Fruit fly (Drosophila melanogaster) whole organism, embryonic: ENCODE measurements around the gene eIF3h.

Experiments used
- Abd-B ChIP-seq: fragments of 200-800 bp; sonication (Bioruptor generic); optimal IDR thresholded peaks from 2 replicates; lab custom pipeline; 2018; ENCODE audit warnings: missing biosample characterization, mild to moderate bottlenecking, missing genetic modification characterization, moderate library complexity
- Antp ChIP-seq: fragments of 200-800 bp; sonication (Bioruptor generic); optimal IDR thresholded peaks from 3 replicates; lab custom pipeline; 2016; ENCODE audit warnings: missing biosample characterization, missing genetic modification characterization
- CG10979 ChIP-seq: fragments of 200-800 bp; sonication (Bioruptor generic); optimal IDR thresholded peaks from 2 replicates; lab custom pipeline; 2018; ENCODE audit warnings: missing biosample characterization, mild to moderate bottlenecking, missing genetic modification characterization, moderate library complexity
- CG11723 ChIP-seq: fragments of 200-800 bp; sonication (Bioruptor generic); optimal IDR thresholded peaks from 2 replicates; lab custom pipeline; 2017; ENCODE audit warnings: missing biosample characterization, mild to moderate bottlenecking, missing genetic modification characterization
- CG13424 ChIP-seq: fragments of 200-800 bp; sonication (Bioruptor generic); optimal IDR thresholded peaks from 2 replicates; lab custom pipeline; 2019; ENCODE audit warnings: missing biosample characterization, mild to moderate bottlenecking, missing genetic modification characterization, moderate library complexity
- CG18599 ChIP-seq: fragments of 200-800 bp; sonication (Bioruptor generic); optimal IDR thresholded peaks from 3 replicates; lab custom pipeline; 2017; ENCODE audit warnings: missing biosample characterization, missing genetic modification characterization, mild to moderate bottlenecking, moderate library complexity, missing genetic modification reagents
- CG18619 ChIP-seq: fragments of 200-800 bp; sonication (Bioruptor generic); optimal IDR thresholded peaks from 3 replicates; lab custom pipeline; 2017; ENCODE audit warnings: missing biosample characterization, mild to moderate bottlenecking, missing genetic modification characterization
- CG2875 ChIP-seq: fragments of 200-800 bp; sonication (Bioruptor generic); optimal IDR thresholded peaks from 2 replicates; lab custom pipeline; 2017; ENCODE audit warnings: missing biosample characterization, mild to moderate bottlenecking, missing genetic modification characterization, missing genetic modification reagents
- CG3163 ChIP-seq: fragments of 200-800 bp; sonication (Bioruptor generic); optimal IDR thresholded peaks from 3 replicates; lab custom pipeline; 2016; ENCODE audit warnings: missing biosample characterization, missing genetic modification characterization
- CG32767 ChIP-seq: fragments of 200-800 bp; sonication (Bioruptor generic); IDR thresholded peaks from 2 replicates; pipeline ENCODE4 v1.3.6; 2022; ENCODE audit warnings: missing biosample characterization, missing genetic modification characterization
- CG34376 ChIP-seq: fragments of 200-800 bp; sonication (Bioruptor generic); optimal IDR thresholded peaks from 2 replicates; lab custom pipeline; 2018; ENCODE audit warnings: missing biosample characterization, mild to moderate bottlenecking, missing genetic modification characterization
- CG3995 ChIP-seq: fragments of 200-800 bp; sonication (Bioruptor generic); optimal IDR thresholded peaks from 3 replicates; lab custom pipeline; 2016; ENCODE audit warnings: missing biosample characterization, missing genetic modification characterization
- CG4328 ChIP-seq: fragments of 200-800 bp; sonication (Bioruptor generic); optimal IDR thresholded peaks from 3 replicates; lab custom pipeline; 2017; ENCODE audit warnings: missing biosample characterization, missing genetic modification reagents, missing genetic modification characterization
- CG4360 ChIP-seq: fragments of 200-800 bp; sonication (Bioruptor generic); IDR thresholded peaks from 2 replicates; pipeline ENCODE4 v1.3.6; 2022; ENCODE audit warnings: missing biosample characterization, missing genetic modification characterization
- CG5245 ChIP-seq: fragments of 200-800 bp; sonication (Bioruptor generic); optimal IDR thresholded peaks from 3 replicates; lab custom pipeline; 2016; ENCODE audit warnings: missing biosample characterization, missing genetic modification characterization
- CG6683 ChIP-seq: fragments of 200-800 bp; sonication (Bioruptor generic); optimal IDR thresholded peaks from 2 replicates; lab custom pipeline; 2017; ENCODE audit warnings: missing biosample characterization, mild to moderate bottlenecking, missing genetic modification characterization, missing genetic modification reagents
- CG8478 ChIP-seq: fragments of >200 bp; optimal IDR thresholded peaks from 2 replicates; lab custom pipeline; 2018
- CG9876 ChIP-seq: fragments of 200-800 bp; sonication (Bioruptor generic); optimal IDR thresholded peaks from 2 replicates; lab custom pipeline; 2016; ENCODE audit warnings: missing biosample characterization, missing genetic modification characterization
- D ChIP-seq, 2 experiments: fragments of 200-800 bp in 1 of 2; fragments of >200 bp in 1 of 2; sonication (Bioruptor generic) in 1 of 2; optimal IDR thresholded peaks; 2 replicates in 1 of 2; 3 replicates in 1 of 2; lab custom pipeline; 2017; ENCODE audit warnings: mild to moderate bottlenecking in 1 of 2, missing biosample characterization in 1 of 2, missing genetic modification characterization in 1 of 2, missing genetic modification reagents in 1 of 2
- Dbx ChIP-seq: fragments of 200-800 bp; sonication (Bioruptor generic); IDR thresholded peaks from 3 replicates; pipeline ENCODE4 v1.3.6; 2022; ENCODE audit warnings: missing biosample characterization, missing genetic modification characterization
- Dll ChIP-seq: fragments of 200-800 bp; sonication (Bioruptor generic); IDR thresholded peaks from 4 replicates; pipeline ENCODE4 v1.3.6; 2022; ENCODE audit warnings: missing biosample characterization, missing genetic modification characterization; ENCODE audit not compliant: partially characterized antibody
- Ets65A ChIP-seq: fragments of 200-800 bp; sonication (Bioruptor generic); peaks from one replicate; lab custom pipeline; 2016; ENCODE audit warnings: missing biosample characterization, missing genetic modification characterization
- Fer1 ChIP-seq: fragments of 200-800 bp; sonication (Bioruptor generic); optimal IDR thresholded peaks from 2 replicates; lab custom pipeline; 2017; ENCODE audit warnings: missing biosample characterization, mild to moderate bottlenecking, missing genetic modification characterization
- Gug ChIP-seq: fragments of 200-800 bp; sonication (Bioruptor generic); IDR thresholded peaks from 4 replicates; pipeline ENCODE4 v1.3.6; 2022; ENCODE audit warnings: missing biosample characterization, missing genetic modification characterization
- Hr3 ChIP-seq: fragments of 200-800 bp; sonication (Bioruptor generic); optimal IDR thresholded peaks from 3 replicates; lab custom pipeline; 2016; ENCODE audit warnings: missing biosample characterization, missing genetic modification characterization
- Meics ChIP-seq: fragments of 200-800 bp; sonication (Bioruptor generic); optimal IDR thresholded peaks from 2 replicates; lab custom pipeline; 2017; ENCODE audit warnings: missing biosample characterization, mild to moderate bottlenecking, missing genetic modification characterization
- NfI ChIP-seq: fragments of 200-800 bp; sonication (Bioruptor generic); optimal IDR thresholded peaks from 3 replicates; lab custom pipeline; 2018; ENCODE audit warnings: missing biosample characterization, mild to moderate bottlenecking, missing genetic modification characterization, moderate library complexity
- Oli ChIP-seq: fragments of 200-800 bp; sonication (Bioruptor generic); optimal IDR thresholded peaks from 2 replicates; lab custom pipeline; 2018; ENCODE audit warnings: missing biosample characterization, mild to moderate bottlenecking, missing genetic modification characterization, moderate library complexity
- Stat92E ChIP-seq, 3 experiments: fragments of >200 bp in 2 of 3; fragments of 200-800 bp in 1 of 3; sonication (Bioruptor generic) in 1 of 3; optimal IDR thresholded peaks; 2 replicates each; lab custom pipeline; 2017 to 2019; ENCODE audit warnings: missing biosample characterization in 3 of 3, missing genetic modification characterization in 3 of 3, mild to moderate bottlenecking in 1 of 3, moderate library complexity in 1 of 3
- abd-A ChIP-seq: fragments of 200-800 bp; sonication (Bioruptor generic); optimal IDR thresholded peaks from 3 replicates; lab custom pipeline; 2019; ENCODE audit warnings: missing biosample characterization, mild to moderate bottlenecking, missing genetic modification characterization, moderate library complexity
- ase ChIP-seq: fragments of 200-800 bp; sonication (Bioruptor generic); IDR thresholded peaks from 3 replicates; pipeline ENCODE4 v1.3.6; 2022; ENCODE audit warnings: missing biosample characterization, missing genetic modification characterization
- bbx ChIP-seq: fragments of 200-800 bp; sonication (Bioruptor generic); IDR thresholded peaks from 2 replicates; pipeline ENCODE4 v1.3.6; 2022; ENCODE audit warnings: missing biosample characterization, missing genetic modification characterization; ENCODE audit not compliant: partially characterized antibody
- bcd ChIP-seq: fragments of 200-800 bp; sonication (Bioruptor generic); optimal IDR thresholded peaks from 2 replicates; lab custom pipeline; 2017; ENCODE audit warnings: missing biosample characterization, mild to moderate bottlenecking, missing genetic modification characterization
- chn ChIP-seq: fragments of 200-800 bp; sonication (Bioruptor generic); optimal IDR thresholded peaks from 2 replicates; lab custom pipeline; 2016; ENCODE audit warnings: missing biosample characterization, missing genetic modification characterization
- crp ChIP-seq, 2 experiments: fragments of 200-800 bp; sonication (Bioruptor generic); optimal IDR thresholded peaks; 2 replicates in 1 of 2; 3 replicates in 1 of 2; lab custom pipeline; 2017; ENCODE audit warnings: missing biosample characterization in 2 of 2, missing genetic modification characterization in 2 of 2, mild to moderate bottlenecking in 1 of 2, moderate library complexity in 1 of 2
- en ChIP-seq: fragments of 200-800 bp; sonication (Bioruptor generic); optimal IDR thresholded peaks from 2 replicates; lab custom pipeline; 2016; ENCODE audit warnings: missing biosample characterization, missing genetic modification characterization
- gfzf ChIP-seq: fragments of 200-800 bp; sonication (Bioruptor generic); optimal IDR thresholded peaks from 2 replicates; lab custom pipeline; 2016; ENCODE audit warnings: missing biosample characterization, mild to moderate bottlenecking, missing genetic modification characterization, moderate library complexity
- jumu ChIP-seq: fragments of 200-800 bp; sonication (Bioruptor generic); optimal IDR thresholded peaks from 3 replicates; lab custom pipeline; 2016; ENCODE audit warnings: missing biosample characterization, missing genetic modification characterization
- knrl ChIP-seq: fragments of 200-800 bp; sonication (Bioruptor generic); IDR thresholded peaks from 3 replicates; pipeline ENCODE4 v1.3.6; 2022; ENCODE audit warnings: missing biosample characterization, missing genetic modification characterization; ENCODE audit not compliant: partially characterized antibody
- mld ChIP-seq: fragments of 200-800 bp; sonication (Bioruptor generic); IDR thresholded peaks from 3 replicates; pipeline ENCODE4 v1.3.6; 2022; ENCODE audit warnings: missing biosample characterization, missing genetic modification characterization; ENCODE audit not compliant: partially characterized antibody
- oc ChIP-seq: fragments of 200-800 bp; sonication (Bioruptor generic); optimal IDR thresholded peaks from 2 replicates; lab custom pipeline; 2018; ENCODE audit warnings: missing biosample characterization, mild to moderate bottlenecking, missing genetic modification characterization, moderate library complexity
- pnt ChIP-seq: fragments of 200-800 bp; sonication (Bioruptor generic); optimal IDR thresholded peaks from 3 replicates; lab custom pipeline; 2016; ENCODE audit warnings: missing biosample characterization, missing genetic modification characterization
- rib ChIP-seq: fragments of 200-800 bp; sonication (Bioruptor generic); IDR thresholded peaks from 2 replicates; pipeline ENCODE4 v1.3.6; 2022; ENCODE audit warnings: missing biosample characterization, missing genetic modification characterization
- run ChIP-seq: fragments of 200-800 bp; sonication (Bioruptor generic); optimal IDR thresholded peaks from 3 replicates; lab custom pipeline; 2018; ENCODE audit warnings: missing biosample characterization, mild to moderate bottlenecking, missing genetic modification characterization
- sima ChIP-seq: fragments of 200-800 bp; sonication (Bioruptor generic); optimal IDR thresholded peaks from 2 replicates; lab custom pipeline; 2016; ENCODE audit warnings: missing biosample characterization, missing genetic modification characterization
- tll ChIP-seq, 2 experiments: fragments of 200-800 bp in 1 of 2; fragments of >200 bp in 1 of 2; sonication (Bioruptor generic) in 1 of 2; optimal IDR thresholded peaks; 2 replicates each; lab custom pipeline; 2017 to 2019; ENCODE audit warnings: missing biosample characterization in 2 of 2, missing genetic modification characterization in 2 of 2, mild to moderate bottlenecking in 1 of 2, moderate library complexity in 1 of 2
- unpg ChIP-seq: fragments of 200-800 bp; sonication (Bioruptor generic); optimal IDR thresholded peaks from 3 replicates; lab custom pipeline; 2018; ENCODE audit warnings: missing biosample characterization, mild to moderate bottlenecking, missing genetic modification characterization, moderate library complexity
- vvl ChIP-seq: fragments of 200-800 bp; sonication (Bioruptor generic); IDR thresholded peaks from 2 replicates; pipeline ENCODE4 v1.3.6; 2022; ENCODE audit warnings: missing biosample characterization, missing genetic modification characterization
- zen ChIP-seq: fragments of 200-800 bp; sonication (Bioruptor generic); optimal IDR thresholded peaks from 3 replicates; lab custom pipeline; 2018; ENCODE audit warnings: missing biosample characterization, mild to moderate bottlenecking, missing genetic modification characterization, moderate library complexity

The eIF3h gene

DNA sequence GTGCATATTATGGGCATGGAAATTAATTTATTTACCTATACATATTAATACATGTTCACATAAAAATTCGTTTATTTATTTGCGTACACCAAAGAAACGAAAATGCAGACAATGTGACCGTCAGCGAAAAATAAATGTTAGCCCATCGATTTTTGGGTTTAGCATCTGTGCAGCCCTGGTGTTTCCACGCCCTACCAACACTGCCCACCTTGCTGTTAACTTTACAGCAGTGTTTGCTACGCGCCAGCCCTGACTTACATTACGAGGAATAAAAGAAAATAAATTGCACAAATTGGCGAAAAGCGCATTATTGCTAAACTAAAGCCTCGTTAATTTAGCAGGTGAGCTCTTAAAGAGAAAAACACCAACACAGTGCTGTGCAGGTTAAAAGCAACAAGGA is 9.9 kb downstream of the eIF3h start, which contains the start of the genes CG33995, CG44000 and CG44001 (continued):
- TF ChIP-seq CG32767 (no peak), CG18599 (no peak), NfI (peak; percentile 56), CG10979 (tag; lab: Kevin White, UChicago) (peak; percentile 7), CG3995 (GFP tag; lab: Kevin White, UChicago) (peak; percentile 29), run (tag; lab: Kevin White, UChicago) (no peak), crp (GFP tag; optimal IDR thresholded peaks at IDR 0.05; lab: Kevin White, UChicago) (peak in 1 of 2 experiments; percentile 70), bbx (peak; percentile 10), CG18619 (GFP tag; lab: Kevin White, UChicago) (peak; percentile 13), CG2875 (no peak), mld (GFP tag; lab: Robert Waterston, UW) (no peak), vvl (GFP tag; lab: Robert Waterston, UW) (peak; percentile 71), CG11723 (GFP tag; lab: Kevin White, UChicago) (no peak), en (GFP tag; lab: Kevin White, UChicago) (peak; percentile 45), CG5245 (GFP tag; lab: Kevin White, UChicago) (peak; percentile 45), Dll (no peak), Ets65A (GFP tag; lab: Kevin White, UChicago) (peak; percentile 96), CG6683 (GFP tag; lab: Kevin White, UChicago) (no peak), CG13424 (tag; lab: Kevin White, UChicago) (peak; percentile 17), Fer1 (GFP tag; lab: Kevin White, UChicago) (peak; percentile 11), pnt (GFP tag; lab: Kevin White, UChicago) (peak; percentile 28), knrl (GFP tag; lab: Robert Waterston, UW) (peak; percentile 10; the same call in 1 of the 3 replicates), CG4328 (GFP tag; lab: Kevin White, UChicago) (peak; percentile 17), CG3163 (GFP tag; lab: Kevin White, UChicago) (peak; percentile 15), Abd-B (peak; percentile 16), chn (peak; percentile 63), tll (GFP tag; optimal IDR thresholded peaks at IDR 0.05; lab: Kevin White, UChicago) (no peak), zen (peak; percentile 46), D (optimal IDR thresholded peaks at IDR 0.05; lab: Kevin White, UChicago) (no peak), D (GFP tag; optimal IDR thresholded peaks at IDR 0.05; lab: Kevin White, UChicago) (no peak), CG4360 (no peak), Dbx (GFP tag; lab: Robert Waterston, UW) (peak; percentile 53; the same call in 2 of the 3 replicates), oc (peak; percentile 28), CG9876 (GFP tag; lab: Kevin White, UChicago) (peak; percentile 60), Stat92E (GFP tag; optimal IDR thresholded peaks at IDR 0.05; lab: Kevin White, UChicago) (peak in 1 of 3 experiments; percentile 60), CG8478 (lab: Kevin White, UChicago) (no peak), sima (GFP tag; lab: Kevin White, UChicago) (no peak), rib (GFP tag; lab: Robert Waterston, UW) (peak; percentile 77), Meics (GFP tag; lab: Kevin White, UChicago) (peak; percentile 45), unpg (GFP tag; lab: Kevin White, UChicago) (peak; percentile 46), CG34376 (GFP tag; lab: Kevin White, UChicago) (peak; percentile 48), ase (GFP tag; lab: Robert Waterston, UW) (no peak), bcd (peak; percentile 45), Gug (GFP tag; lab: Robert Waterston, UW) (0 out of 4 replicates have a peak, but pooled peaks have one; percentile 27), jumu (GFP tag; lab: Kevin White, UChicago) (peak; percentile 65), abd-A (tag; lab: Kevin White, UChicago) (peak; percentile 69), gfzf (GFP tag; lab: Kevin White, UChicago) (peak; percentile 87), Oli (no peak), Antp (GFP tag; lab: Kevin White, UChicago) (peak; percentile 64), Hr3 (GFP tag; lab: Kevin White, UChicago) (peak; percentile 46)
